Worm (Caenorhabditis elegans) whole organism, L1 larva: ENCODE measurements around the gene skr-20.

ENCODE experiments used
- ces-1 ChIP-seq: fragments of 150-350 bp; optimal IDR thresholded peaks from 2 replicates; lab custom pipeline; 2014; ENCODE audit warnings: missing biosample characterization, missing genetic modification reagents, missing genetic modification characterization
- egl-27 ChIP-seq, 2 experiments: fragments of 150-350 bp in 1 of 2; sonication (generic microtip); optimal IDR thresholded peaks; 3 replicates each; lab custom pipeline; 2017 to 2018; ENCODE audit warnings: missing biosample characterization in 2 of 2, missing genetic modification characterization in 2 of 2, missing genetic modification reagents in 2 of 2
- lin-39 ChIP-seq: fragments of 150-350 bp; optimal IDR thresholded peaks from 2 replicates; lab custom pipeline; 2014; ENCODE audit warnings: missing biosample characterization, missing genetic modification reagents, missing genetic modification characterization
- nhr-11 ChIP-seq: fragments of 150-350 bp; optimal IDR thresholded peaks from 2 replicates; lab custom pipeline; 2014; ENCODE audit warnings: missing biosample characterization, missing genetic modification characterization
- xbp-1 ChIP-seq: sonication (generic microtip); optimal IDR thresholded peaks from 2 replicates; lab custom pipeline; 2016; ENCODE audit warnings: missing genetic modification characterization, missing compliant biosample characterization

DNA sequence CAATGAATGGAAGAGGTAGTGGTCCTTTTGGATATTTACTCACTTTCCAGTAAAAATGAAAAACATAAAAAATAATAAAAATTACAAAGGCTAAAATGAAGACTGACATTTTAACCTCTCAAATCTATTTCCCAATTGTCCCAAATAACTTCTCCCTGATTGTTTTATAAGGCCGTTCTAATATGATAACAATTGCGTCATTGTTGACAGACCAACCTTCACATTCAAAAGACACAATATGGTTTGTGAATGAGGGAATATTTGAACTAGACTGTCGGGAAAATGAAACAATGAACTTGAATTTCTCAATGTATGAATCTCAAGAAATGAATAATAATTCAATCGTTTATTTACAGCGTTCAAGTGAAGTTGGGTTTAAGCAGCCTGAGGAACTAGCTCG is 43.9 kb upstream of the skr-20 start, which contains the start of gene cyp-14A1:
- no peak for TF ChIP-seq lin-39 (tag; lab: Kevin White, UChicago)
- no peak for TF ChIP-seq egl-27 (tag; optimal IDR thresholded peaks at IDR 0.05; lab: Kevin White, UChicago)
- TF ChIP-seq nhr-11 (tag; lab: Kevin White, UChicago) = no peak
- TF ChIP-seq ces-1 = no peak
- no peak for TF ChIP-seq xbp-1 (tag; lab: Kevin White, UChicago)
